Fruit fly (Drosophila melanogaster) whole organism, prepupa: ENCODE measurements around the gene CG31908.

ENCODE experiments used
- CG10631 ChIP-seq: fragments of 200-800 bp; sonication (Bioruptor generic); optimal IDR thresholded peaks from 2 replicates; lab custom pipeline; 2016; ENCODE audit warnings: missing biosample characterization, missing genetic modification characterization
- CG16779 ChIP-seq: fragments of 200-800 bp; sonication (Bioruptor generic); optimal IDR thresholded peaks from 3 replicates; lab custom pipeline; 2017; ENCODE audit warnings: missing biosample characterization, mild to moderate bottlenecking, missing genetic modification characterization
- CG6854 ChIP-seq: fragments of 200-800 bp; sonication (Bioruptor generic); optimal IDR thresholded peaks from 2 replicates; lab custom pipeline; 2017; ENCODE audit warnings: missing biosample characterization, mild to moderate bottlenecking, missing genetic modification characterization
- Gug ChIP-seq: fragments of 200-800 bp; sonication (Bioruptor generic); IDR thresholded peaks from 2 replicates; pipeline ENCODE4 v1.3.6; 2022; ENCODE audit warnings: missing biosample characterization, missing genetic modification characterization
- Hr38 ChIP-seq: sonication (Bioruptor generic); optimal IDR thresholded peaks from 2 replicates; lab custom pipeline; 2016; ENCODE audit warnings: missing biosample characterization, missing genetic modification characterization
- eg ChIP-seq: fragments of 200-800 bp; sonication (Bioruptor generic); IDR thresholded peaks from 3 replicates; pipeline ENCODE4 v1.3.6; 2022; ENCODE audit warnings: missing biosample characterization, missing genetic modification characterization
- fd59A ChIP-seq: fragments of 200-800 bp; sonication (Bioruptor generic); optimal IDR thresholded peaks from 2 replicates; lab custom pipeline; 2017; ENCODE audit warnings: missing biosample characterization, mild to moderate bottlenecking, missing genetic modification characterization, missing genetic modification reagents
- fd85E ChIP-seq: fragments of 200-800 bp; sonication (Bioruptor generic); optimal IDR thresholded peaks from 3 replicates; lab custom pipeline; 2016; ENCODE audit warnings: missing biosample characterization, missing genetic modification characterization
- salr ChIP-seq, 2 experiments: fragments of 200-800 bp; sonication (Bioruptor generic); optimal IDR thresholded peaks; 3 replicates each; lab custom pipeline; 2016 to 2018; ENCODE audit warnings: missing biosample characterization in 2 of 2, missing genetic modification characterization in 2 of 2, mild to moderate bottlenecking in 1 of 2
- spab ChIP-seq: fragments of 200-800 bp; sonication (Bioruptor generic); optimal IDR thresholded peaks from 2 replicates; lab custom pipeline; 2017; ENCODE audit warnings: missing biosample characterization, mild to moderate bottlenecking, missing genetic modification characterization, missing genetic modification reagents

DNA sequence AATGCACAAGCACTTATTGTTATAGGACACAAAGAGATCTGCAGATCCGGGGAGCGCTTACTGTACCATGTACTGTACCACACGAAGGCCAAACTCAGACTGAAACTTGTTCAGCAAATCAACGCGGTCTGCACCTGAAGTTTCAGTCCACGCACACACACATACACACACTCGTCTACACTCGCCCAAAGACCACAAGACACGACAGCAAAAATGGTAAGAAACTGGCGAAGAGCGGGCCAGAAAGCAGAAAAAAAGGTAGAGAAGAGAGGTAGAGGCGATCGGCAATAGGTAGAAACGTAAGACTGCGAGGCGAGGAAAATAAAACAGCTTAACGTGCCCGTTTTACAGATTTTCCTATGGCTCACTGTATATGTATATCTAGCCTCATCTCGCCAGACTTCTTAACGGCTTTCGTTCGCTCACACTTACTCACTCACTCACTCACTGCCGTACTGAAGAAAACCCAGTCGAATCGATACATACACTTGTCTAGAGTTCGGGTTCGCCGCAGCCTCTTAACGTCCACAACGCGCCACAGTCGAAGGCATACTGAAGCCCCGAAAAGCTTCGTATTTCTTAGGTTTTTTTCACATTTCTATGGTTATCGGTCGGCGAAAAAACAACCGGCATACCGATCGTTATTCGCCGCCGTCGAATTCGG, 17.2 kb downstream of the CG31908 start, which contains the start of gene uif:
- TF ChIP-seq eg (GFP tag; lab: Robert Waterston, UW) (no peak), Hr38 (GFP tag; lab: Kevin White, UChicago) (no peak), CG10631 (no peak), spab (peak; percentile 1), CG16779 (tag; lab: Kevin White, UChicago) (no peak), Gug (no peak), fd59A (GFP tag; lab: Kevin White, UChicago) (no peak), salr (GFP tag; optimal IDR thresholded peaks at IDR 0.05; lab: Kevin White, UChicago) (no peak), CG6854 (no peak), fd85E (GFP tag; lab: Kevin White, UChicago) (no peak)
